Worm (Caenorhabditis elegans) whole organism, early embryonic: Measurements from ENCODE around the gene F21G4.6.

Source experiments
- ama-1 ChIP-seq: fragments of 150-350 bp; optimal IDR thresholded peaks from 2 replicates; lab custom pipeline; 2014
- flt-1 ChIP-seq: fragments of 200-800 bp; sonication (Bioruptor generic); IDR thresholded peaks from 2 replicates; pipeline ENCODE4 v1.3.6; 2022; ENCODE audit warnings: missing genetic modification characterization, missing compliant biosample characterization
- hmbx-1 ChIP-seq: sonication (generic microtip); optimal IDR thresholded peaks from 2 replicates; lab custom pipeline; 2016; ENCODE audit warnings: mild to moderate bottlenecking, missing genetic modification characterization, missing compliant biosample characterization
- sea-1 ChIP-seq: fragments of 200-800 bp; sonication (Bioruptor generic); conservative IDR thresholded peaks from 2 replicates; pipeline ENCODE4 v1.3.6; 2022; ENCODE audit warnings: missing genetic modification characterization, missing compliant biosample characterization

DNA sequence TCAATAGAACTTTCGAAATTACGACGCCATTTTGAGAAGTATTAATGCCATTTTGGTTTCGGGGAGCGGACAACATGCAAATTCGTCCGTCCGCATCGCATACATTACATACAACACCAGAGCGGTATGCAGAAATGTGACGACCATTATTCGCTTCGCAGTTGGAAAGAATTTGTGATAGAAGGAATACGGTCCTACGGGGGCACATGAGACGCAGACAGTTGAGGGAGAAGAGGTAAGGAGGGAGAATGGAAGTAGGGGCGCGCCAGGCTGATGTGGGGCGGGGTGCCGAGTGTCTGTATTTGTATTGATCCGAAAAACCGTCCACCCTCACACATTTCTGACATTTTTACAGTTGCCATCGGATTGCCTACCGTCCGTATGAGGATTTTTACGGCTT lies 24.1 kb upstream of the F21G4.6 start:
- TF ChIP-seq sea-1 (no peak), ama-1 (lab: Kevin White, UChicago) (no peak), flt-1 (GFP tag; lab: Robert Waterston, UW) (no peak), hmbx-1 (tag; lab: Kevin White, UChicago) (no peak)
